Worm (Caenorhabditis elegans) whole organism, midembryonic: ENCODE measurements around the gene T28C12.15.

ENCODE experiments used
- T22C8.4 ChIP-seq: fragments of 200-800 bp; sonication (Bioruptor generic); IDR thresholded peaks from 2 replicates; pipeline ENCODE4 v1.3.6; 2022; ENCODE audit warnings: missing genetic modification characterization, missing compliant biosample characterization
- cog-1 ChIP-seq: sonication (generic microtip); optimal IDR thresholded peaks from 2 replicates; lab custom pipeline; 2016; ENCODE audit warnings: missing genetic modification characterization, missing compliant biosample characterization
- klf-2 ChIP-seq: fragments of 200-800 bp; sonication (Bioruptor generic); conservative IDR thresholded peaks from 2 replicates; pipeline ENCODE4 v1.3.6; 2022; ENCODE audit warnings: missing genetic modification reagents, missing genetic modification characterization, missing compliant biosample characterization
- ref-1 ChIP-seq: fragments of 200-800 bp; sonication (Bioruptor generic); conservative IDR thresholded peaks from 2 replicates; pipeline ENCODE4 v1.3.6; 2022; ENCODE audit warnings: missing genetic modification reagents, missing genetic modification characterization, missing compliant biosample characterization

ce11 chrV:6281175-6281574 is 40.4 kb downstream of the T28C12.15 start, which contains the start of the genes K12B6.4 and spe-49:
- no peak for TF ChIP-seq ref-1 (GFP tag; lab: Robert Waterston, UW)
- no peak for TF ChIP-seq T22C8.4 (GFP tag; lab: Robert Waterston, UW)
- no peak for TF ChIP-seq cog-1 (tag; lab: Kevin White, UChicago)
- no peak for TF ChIP-seq klf-2
